Worm (Caenorhabditis elegans) whole organism, L4 larva: ENCODE results near the gene T01C1.4.
A peak's percentile ranks its signal among the peaks of the same experiment; 100 is the strongest.

ENCODE experiments used
- F10B5.3 ChIP-seq: sonication (generic microtip); optimal IDR thresholded peaks from 2 replicates; lab custom pipeline; 2016; ENCODE audit warnings: mild to moderate bottlenecking, missing genetic modification characterization, missing compliant biosample characterization
- F44E2.7 ChIP-seq: fragments of 200-800 bp; sonication (Bioruptor generic); IDR thresholded peaks from 2 replicates; pipeline ENCODE4 v2.1.2; 2022; ENCODE audit warnings: missing genetic modification characterization, missing compliant biosample characterization
- R02D3.7 ChIP-seq: fragments of 150-350 bp; sonication (generic microtip); optimal IDR thresholded peaks from 3 replicates; lab custom pipeline; 2014; ENCODE audit warnings: missing biosample characterization, missing genetic modification characterization
- T26A8.4 ChIP-seq: fragments of 200-800 bp; sonication (Bioruptor generic); IDR thresholded peaks from 2 replicates; pipeline ENCODE4 v1.3.6; 2022; ENCODE audit warnings: missing genetic modification characterization, missing compliant biosample characterization
- Y5F2A.4 ChIP-seq: fragments of 200-800 bp; sonication (Bioruptor generic); optimal IDR thresholded peaks from 2 replicates; lab custom pipeline; 2018; ENCODE audit warnings: mild to moderate bottlenecking, missing genetic modification characterization, missing compliant biosample characterization
- aha-1 ChIP-seq: fragments of 150-350 bp; peaks from one replicate; lab custom pipeline; 2014; ENCODE audit warnings: missing biosample characterization, missing genetic modification characterization
- ama-1 ChIP-seq: fragments of 150-350 bp; optimal IDR thresholded peaks from 2 replicates; lab custom pipeline; 2014; ENCODE audit warnings: inconsistent platforms, mixed read lengths
- arid-1 ChIP-seq: fragments of 200-800 bp; sonication (Bioruptor generic); conservative IDR thresholded peaks from 2 replicates; pipeline ENCODE4 v1.3.6; 2022; ENCODE audit warnings: missing genetic modification reagents, missing genetic modification characterization, missing compliant biosample characterization
- ceh-20 ChIP-seq: fragments of 200-800 bp; sonication (Bioruptor generic); IDR thresholded peaks from 2 replicates; pipeline ENCODE4 v1.3.6; 2022; ENCODE audit warnings: missing genetic modification reagents, missing genetic modification characterization, missing compliant biosample characterization
- ceh-32 ChIP-seq: sonication (generic microtip); optimal IDR thresholded peaks from 2 replicates; lab custom pipeline; 2016; ENCODE audit warnings: mild to moderate bottlenecking, missing genetic modification characterization, missing compliant biosample characterization; ENCODE audit not compliant: poor library complexity
- ceh-82 ChIP-seq: sonication (generic microtip); optimal IDR thresholded peaks from 2 replicates; lab custom pipeline; 2017; ENCODE audit warnings: missing biosample characterization, missing genetic modification characterization
- cey-2 ChIP-seq: sonication (generic microtip); optimal IDR thresholded peaks from 3 replicates; lab custom pipeline; 2017; ENCODE audit warnings: missing genetic modification characterization, mild to moderate bottlenecking, missing compliant biosample characterization, antibody characterized with exemption, borderline replicate concordance; ENCODE audit not compliant: insufficient read depth
- daf-12 ChIP-seq: fragments of 150-350 bp; optimal IDR thresholded peaks from 2 replicates; lab custom pipeline; 2014; ENCODE audit warnings: missing biosample characterization, missing genetic modification reagents, missing genetic modification characterization
- daf-16 ChIP-seq, 3 experiments: sonication (generic microtip); optimal IDR thresholded peaks; 2 replicates each; lab custom pipeline; 2016 to 2017; ENCODE audit warnings: missing genetic modification characterization in 3 of 3, missing genetic modification reagents in 3 of 3, mild to moderate bottlenecking in 2 of 3, missing compliant biosample characterization in 2 of 3, missing biosample characterization in 1 of 3, moderate library complexity in 1 of 3
- dmd-6 ChIP-seq: fragments of 200-800 bp; sonication (Bioruptor generic); IDR thresholded peaks from 2 replicates; pipeline ENCODE4 v1.3.6; 2022; ENCODE audit warnings: missing genetic modification reagents, missing genetic modification characterization, missing compliant biosample characterization
- dve-1 ChIP-seq: sonication (generic microtip); optimal IDR thresholded peaks from 2 replicates; lab custom pipeline; 2017; ENCODE audit warnings: antibody characterized with exemption, mild to moderate bottlenecking, missing genetic modification characterization, missing compliant biosample characterization; ENCODE audit not compliant: insufficient read depth
- egl-27 ChIP-seq: sonication (generic microtip); optimal IDR thresholded peaks from 3 replicates; lab custom pipeline; 2017; ENCODE audit warnings: missing biosample characterization, missing genetic modification reagents, missing genetic modification characterization
- hif-1 ChIP-seq, 2 experiments: sonication (generic microtip); optimal IDR thresholded peaks; 2 replicates each; lab custom pipeline; 2016 to 2017; ENCODE audit warnings: missing compliant biosample characterization in 2 of 2, missing genetic modification characterization in 2 of 2, missing genetic modification reagents in 2 of 2, missing genotype in 2 of 2, mild to moderate bottlenecking in 1 of 2
- hlh-11 ChIP-seq: fragments of 200-800 bp; sonication (Bioruptor generic); optimal IDR thresholded peaks from 2 replicates; lab custom pipeline; 2018; ENCODE audit warnings: mild to moderate bottlenecking, missing genetic modification characterization, missing compliant biosample characterization
- hlh-30 ChIP-seq: sonication (generic microtip); optimal IDR thresholded peaks from 2 replicates; lab custom pipeline; 2017; ENCODE audit warnings: antibody characterized with exemption, mild to moderate bottlenecking, missing genetic modification characterization, missing compliant biosample characterization; ENCODE audit not compliant: insufficient read depth
- hmg-1.1 ChIP-seq: fragments of 200-800 bp; sonication (Bioruptor generic); IDR thresholded peaks from 2 replicates; pipeline ENCODE4 v1.3.6; 2022; ENCODE audit warnings: missing genetic modification reagents, missing genetic modification characterization, missing compliant biosample characterization
- jun-1 ChIP-seq: fragments of 150-350 bp; optimal IDR thresholded peaks from 2 replicates; lab custom pipeline; 2014; ENCODE audit warnings: missing biosample characterization, missing genetic modification reagents, missing genetic modification characterization
- lir-3 ChIP-seq: sonication (generic microtip); optimal IDR thresholded peaks from 2 replicates; lab custom pipeline; 2016; ENCODE audit warnings: mild to moderate bottlenecking, missing genetic modification characterization, missing compliant biosample characterization
- mep-1 ChIP-seq: fragments of 150-350 bp; sonication (generic microtip); optimal IDR thresholded peaks from 3 replicates; lab custom pipeline; 2014; ENCODE audit warnings: missing biosample characterization, missing genetic modification characterization
- mxl-2 ChIP-seq: fragments of 200-800 bp; sonication (Bioruptor generic); conservative IDR thresholded peaks from 2 replicates; pipeline ENCODE4 v1.3.6; 2022; ENCODE audit warnings: missing genetic modification reagents, missing genetic modification characterization, missing compliant biosample characterization
- nhr-10 ChIP-seq: fragments of 150-350 bp; optimal IDR thresholded peaks from 2 replicates; lab custom pipeline; 2014; ENCODE audit warnings: missing biosample characterization, missing genetic modification characterization
- nhr-102 ChIP-seq: sonication (generic microtip); optimal IDR thresholded peaks from 2 replicates; lab custom pipeline; 2016; ENCODE audit warnings: mild to moderate bottlenecking, missing genetic modification characterization, moderate library complexity, missing compliant biosample characterization
- nhr-111 ChIP-seq: fragments of 200-800 bp; sonication (Bioruptor generic); optimal IDR thresholded peaks from 2 replicates; lab custom pipeline; 2018; ENCODE audit warnings: mild to moderate bottlenecking, missing genetic modification characterization, missing compliant biosample characterization
- nhr-28 ChIP-seq: fragments of 150-350 bp; optimal IDR thresholded peaks from 2 replicates; lab custom pipeline; 2014; ENCODE audit warnings: missing biosample characterization, missing genetic modification characterization
- nhr-41 ChIP-seq: fragments of 200-800 bp; sonication (Bioruptor generic); IDR thresholded peaks from 2 replicates; pipeline ENCODE4 v1.3.6; 2022; ENCODE audit warnings: missing genetic modification reagents, missing genetic modification characterization, missing compliant biosample characterization
- nhr-6 ChIP-seq: fragments of 150-350 bp; optimal IDR thresholded peaks from 2 replicates; lab custom pipeline; 2014; ENCODE audit warnings: missing biosample characterization, missing genetic modification characterization
- nhr-77 ChIP-seq: fragments of 150-350 bp; optimal IDR thresholded peaks from 2 replicates; lab custom pipeline; 2014; ENCODE audit warnings: missing biosample characterization, missing genetic modification characterization
- php-3 ChIP-seq: fragments of 200-800 bp; sonication (Bioruptor generic); IDR thresholded peaks from 2 replicates; pipeline ENCODE4 v1.3.6; 2022; ENCODE audit warnings: missing genetic modification reagents, missing genetic modification characterization, missing compliant biosample characterization
- pqm-1 ChIP-seq: sonication (generic microtip); optimal IDR thresholded peaks from 2 replicates; lab custom pipeline; 2017; ENCODE audit warnings: missing biosample characterization, missing genetic modification characterization
- rbr-2 ChIP-seq: sonication (generic microtip); optimal IDR thresholded peaks from 2 replicates; lab custom pipeline; 2016; ENCODE audit warnings: missing genotype, missing genetic modification characterization, missing compliant biosample characterization
- sdz-12 ChIP-seq: fragments of 200-800 bp; sonication (Bioruptor generic); optimal IDR thresholded peaks from 2 replicates; lab custom pipeline; 2018; ENCODE audit warnings: mild to moderate bottlenecking, missing genetic modification characterization, missing compliant biosample characterization
- set-16 ChIP-seq: fragments of 200-800 bp; sonication (Bioruptor generic); IDR thresholded peaks from 2 replicates; pipeline ENCODE4 v1.3.6; 2022; ENCODE audit warnings: missing genetic modification reagents, missing genetic modification characterization, missing compliant biosample characterization
- unc-130 ChIP-seq: sonication (generic microtip); optimal IDR thresholded peaks from 2 replicates; lab custom pipeline; 2016; ENCODE audit warnings: missing genetic modification reagents, missing genetic modification characterization, missing compliant biosample characterization
- vab-7 ChIP-seq: fragments of 200-800 bp; sonication (Bioruptor generic); IDR thresholded peaks from 2 replicates; pipeline ENCODE4 v1.3.6; 2022; ENCODE audit warnings: missing genetic modification reagents, missing genetic modification characterization, missing compliant biosample characterization

T01C1.4 gene

ce11 chrX:10748145-10748544 lies 31.2 kb upstream of the T01C1.4 start:
- 0 out of 2 replicates have a peak, but pooled peaks have one; percentile 28 for TF ChIP-seq php-3 (GFP tag; lab: Robert Waterston, UW)
- TF ChIP-seq pqm-1 = peak; percentile 75
- peak; percentile 14 for TF ChIP-seq hlh-30 (tag; lab: Kevin White, UChicago)
- TF ChIP-seq mep-1 (tag; lab: Kevin White, UChicago) = no peak
- peak; percentile 34; the same call in 1 of the 2 replicates for TF ChIP-seq dmd-6 (GFP tag; lab: Robert Waterston, UW)
- no peak for TF ChIP-seq egl-27
- TF ChIP-seq nhr-10 (tag; lab: Kevin White, UChicago) = no peak
- TF ChIP-seq T26A8.4 (GFP tag; lab: Robert Waterston, UW) = no peak
- no peak for TF ChIP-seq nhr-41 (GFP tag; lab: Robert Waterston, UW)
- TF ChIP-seq vab-7 (GFP tag; lab: Robert Waterston, UW) = no peak
- TF ChIP-seq jun-1 (tag; lab: Kevin White, UChicago) = no peak
- TF ChIP-seq ama-1 (lab: Kevin White, UChicago) = no peak
- TF ChIP-seq F10B5.3 (tag; lab: Kevin White, UChicago) = no peak
- no peak for TF ChIP-seq ceh-82 (tag; lab: Kevin White, UChicago)
- no peak for TF ChIP-seq arid-1 (GFP tag; lab: Robert Waterston, UW)
- TF ChIP-seq nhr-111 (GFP tag; lab: Kevin White, UChicago) = no peak
- no peak for TF ChIP-seq dve-1 (tag; lab: Kevin White, UChicago)
- no peak for TF ChIP-seq F44E2.7 (GFP tag; lab: Robert Waterston, UW)
- TF ChIP-seq aha-1 = no peak
- TF ChIP-seq nhr-6 (tag; lab: Kevin White, UChicago) = no peak
- TF ChIP-seq R02D3.7 (tag; lab: Kevin White, UChicago) = no peak
- TF ChIP-seq rbr-2 (tag; lab: Kevin White, UChicago) = no peak
- TF ChIP-seq unc-130 (GFP tag; lab: Kevin White, UChicago) = no peak
- no peak for TF ChIP-seq ceh-20 (GFP tag; lab: Robert Waterston, UW)
- TF ChIP-seq hif-1 (tag; optimal IDR thresholded peaks at IDR 0.05; lab: Kevin White, UChicago) = no peak
- no peak for TF ChIP-seq hmg-1.1 (GFP tag; lab: Robert Waterston, UW)
- TF ChIP-seq mxl-2 (GFP tag; lab: Robert Waterston, UW) = no peak
- TF ChIP-seq nhr-28 (tag; lab: Kevin White, UChicago) = peak; percentile 60
- no peak for TF ChIP-seq lir-3 (tag; lab: Kevin White, UChicago)
- TF ChIP-seq nhr-77 = peak; percentile 20
- TF ChIP-seq daf-16 (GFP tag; optimal IDR thresholded peaks at IDR 0.05; lab: Kevin White, UChicago) = no peak
- TF ChIP-seq daf-16 (tag; optimal IDR thresholded peaks at IDR 0.05; lab: Kevin White, UChicago) = peak; percentile 69
- no peak for TF ChIP-seq Y5F2A.4 (GFP tag; lab: Kevin White, UChicago)
- no peak for TF ChIP-seq ceh-32

ce11 chrX:10746388-10746787 lies 29.5 kb upstream of the T01C1.4 start, which contains the start of gene R07A4.2:
Gene R07A4.2 (minus strand): TSS chrX:10746488.
- no peak for TF ChIP-seq daf-12 (tag; lab: Kevin White, UChicago)
- TF ChIP-seq set-16 = no peak
- TF ChIP-seq vab-7 (GFP tag; lab: Robert Waterston, UW) = no peak
- no peak for TF ChIP-seq hlh-11 (tag; lab: Kevin White, UChicago)
- no peak for TF ChIP-seq nhr-10 (tag; lab: Kevin White, UChicago)
- TF ChIP-seq cey-2 (tag; lab: Kevin White, UChicago) = no peak
- TF ChIP-seq pqm-1 = no peak
- TF ChIP-seq nhr-102 (tag; lab: Kevin White, UChicago) = no peak
- no peak for TF ChIP-seq daf-16 (GFP tag; optimal IDR thresholded peaks at IDR 0.05; lab: Kevin White, UChicago)
- no peak for TF ChIP-seq daf-16 (tag; optimal IDR thresholded peaks at IDR 0.05; lab: Kevin White, UChicago)
- no peak for TF ChIP-seq sdz-12 (GFP tag; lab: Kevin White, UChicago)
